Worm (Caenorhabditis elegans) whole organism, mixed stage, embryonic: Measurements from ENCODE around the gene sdc-2.

Source experiments
- M03D4.4 ChIP-seq: sonication (generic microtip); optimal IDR thresholded peaks from 2 replicates; lab custom pipeline; 2017; ENCODE audit warnings: mild to moderate bottlenecking, missing genetic modification characterization, missing compliant biosample characterization
- bed-3 ChIP-seq: fragments of 200-800 bp; sonication (Bioruptor generic); optimal IDR thresholded peaks from 3 replicates; lab custom pipeline; 2018; ENCODE audit warnings: mild to moderate bottlenecking, missing genetic modification characterization, moderate library complexity, missing compliant biosample characterization
- blmp-1 ChIP-seq: fragments of 150-350 bp; optimal IDR thresholded peaks from 2 replicates; lab custom pipeline; 2014; ENCODE audit warnings: missing biosample characterization, missing genetic modification characterization
- ceh-39 ChIP-seq: fragments of 150-350 bp; optimal IDR thresholded peaks from 2 replicates; lab custom pipeline; 2014; ENCODE audit warnings: missing biosample characterization, missing genetic modification characterization
- ceh-43 ChIP-seq: fragments of 200-800 bp; sonication (Bioruptor generic); optimal IDR thresholded peaks from 2 replicates; lab custom pipeline; 2018; ENCODE audit warnings: mild to moderate bottlenecking, missing genetic modification characterization, moderate library complexity, missing compliant biosample characterization
- ceh-83 ChIP-seq: fragments of 200-800 bp; sonication (Bioruptor generic); optimal IDR thresholded peaks from 2 replicates; lab custom pipeline; 2018; ENCODE audit warnings: mild to moderate bottlenecking, missing genetic modification characterization, missing compliant biosample characterization
- ces-1 ChIP-seq: fragments of 150-350 bp; optimal IDR thresholded peaks from 2 replicates; lab custom pipeline; 2014; ENCODE audit warnings: missing biosample characterization, missing genetic modification reagents, missing genetic modification characterization
- cnd-1 ChIP-seq: fragments of 200-800 bp; sonication (Bioruptor generic); optimal IDR thresholded peaks from 2 replicates; lab custom pipeline; 2018; ENCODE audit warnings: mild to moderate bottlenecking, missing genetic modification characterization, missing compliant biosample characterization
- drap-1 ChIP-seq: fragments of 200-800 bp; sonication (Bioruptor generic); optimal IDR thresholded peaks from 3 replicates; lab custom pipeline; 2018; ENCODE audit warnings: mild to moderate bottlenecking, missing genetic modification characterization, missing compliant biosample characterization
- elt-3 ChIP-seq: fragments of 150-350 bp; optimal IDR thresholded peaks from 2 replicates; lab custom pipeline; 2014; ENCODE audit warnings: missing biosample characterization, missing genetic modification characterization
- ham-2 ChIP-seq: fragments of 200-800 bp; sonication (Bioruptor generic); optimal IDR thresholded peaks from 2 replicates; lab custom pipeline; 2018; ENCODE audit warnings: mild to moderate bottlenecking, missing genetic modification characterization, missing compliant biosample characterization
- hlh-1 ChIP-seq: fragments of 150-350 bp; optimal IDR thresholded peaks from 2 replicates; lab custom pipeline; 2014; ENCODE audit warnings: missing biosample characterization, missing genetic modification reagents, missing genetic modification characterization
- lin-13 ChIP-seq: fragments of 150-350 bp; optimal IDR thresholded peaks from 2 replicates; lab custom pipeline; 2014; ENCODE audit warnings: missing biosample characterization, missing genetic modification characterization
- lin-32 ChIP-seq: fragments of 200-800 bp; sonication (Bioruptor generic); optimal IDR thresholded peaks from 2 replicates; lab custom pipeline; 2018; ENCODE audit warnings: mild to moderate bottlenecking, missing genetic modification characterization, missing compliant biosample characterization
- lsy-2 ChIP-seq: fragments of 150-350 bp; optimal IDR thresholded peaks from 2 replicates; lab custom pipeline; 2014; ENCODE audit warnings: missing biosample characterization, missing genetic modification characterization
- mep-1 ChIP-seq: fragments of 150-350 bp; optimal IDR thresholded peaks from 2 replicates; lab custom pipeline; 2017; ENCODE audit warnings: missing biosample characterization, missing genetic modification reagents, missing genetic modification characterization, inconsistent platforms
- mls-2 ChIP-seq: sonication (generic microtip); optimal IDR thresholded peaks from 2 replicates; lab custom pipeline; 2016; ENCODE audit warnings: mild to moderate bottlenecking, missing genetic modification characterization, moderate library complexity, missing compliant biosample characterization
- nhr-12 ChIP-seq: fragments of 150-350 bp; optimal IDR thresholded peaks from 2 replicates; lab custom pipeline; 2014; ENCODE audit warnings: missing biosample characterization, missing genetic modification characterization
- nhr-237 ChIP-seq: fragments of 150-350 bp; optimal IDR thresholded peaks from 2 replicates; lab custom pipeline; 2014; ENCODE audit warnings: missing biosample characterization, missing genetic modification characterization
- nhr-28 ChIP-seq: fragments of 150-350 bp; optimal IDR thresholded peaks from 2 replicates; lab custom pipeline; 2014; ENCODE audit warnings: missing biosample characterization, missing genetic modification characterization
- pha-4 ChIP-seq: fragments of 150-350 bp; optimal IDR thresholded peaks from 2 replicates; lab custom pipeline; 2018; ENCODE audit warnings: missing biosample characterization, missing genetic modification reagents, missing genetic modification characterization
- sem-2 ChIP-seq: fragments of 200-800 bp; sonication (Bioruptor generic); optimal IDR thresholded peaks from 2 replicates; lab custom pipeline; 2018; ENCODE audit warnings: mild to moderate bottlenecking, missing genetic modification characterization, missing compliant biosample characterization
- sptf-1 ChIP-seq: sonication (generic microtip); optimal IDR thresholded peaks from 2 replicates; lab custom pipeline; 2017; ENCODE audit warnings: mild to moderate bottlenecking, missing genetic modification characterization, moderate library complexity, missing compliant biosample characterization
- unc-120 ChIP-seq: sonication (generic microtip); optimal IDR thresholded peaks from 2 replicates; lab custom pipeline; 2017; ENCODE audit warnings: missing genetic modification characterization, missing compliant biosample characterization; ENCODE audit not compliant: poor library complexity, severe bottlenecking
- unc-39 ChIP-seq: fragments of 150-350 bp; optimal IDR thresholded peaks from 2 replicates; lab custom pipeline; 2014; ENCODE audit warnings: missing biosample characterization, missing genetic modification characterization
- unc-62 ChIP-seq: fragments of 150-350 bp; optimal IDR thresholded peaks from 2 replicates; lab custom pipeline; 2014; ENCODE audit warnings: missing biosample characterization, missing genetic modification reagents, missing genetic modification characterization
- zip-8 ChIP-seq: fragments of 150-350 bp; optimal IDR thresholded peaks from 2 replicates; lab custom pipeline; 2014; ENCODE audit warnings: missing biosample characterization, missing genetic modification characterization
- ztf-11 ChIP-seq: fragments of 150-350 bp; optimal IDR thresholded peaks from 2 replicates; lab custom pipeline; 2014; ENCODE audit warnings: missing biosample characterization, missing genetic modification characterization

The sdc-2 gene

DNA sequence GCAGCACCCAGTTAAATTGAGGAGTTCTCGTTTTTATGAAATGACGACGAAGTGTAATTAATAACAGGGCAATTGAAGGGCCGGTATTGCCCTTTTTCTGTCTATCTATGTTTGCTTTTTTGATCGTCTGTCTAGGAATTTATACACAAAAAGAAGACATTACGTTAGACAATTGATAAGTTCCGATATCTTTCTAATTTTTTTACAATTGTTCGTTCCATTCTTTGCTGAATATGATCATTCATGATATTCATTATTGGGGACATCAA lies 40.7 kb upstream of the sdc-2 start:
- TF ChIP-seq elt-3 (tag; lab: Kevin White, UChicago) = no peak
- TF ChIP-seq unc-39 (tag; lab: Kevin White, UChicago) = no peak

DNA sequence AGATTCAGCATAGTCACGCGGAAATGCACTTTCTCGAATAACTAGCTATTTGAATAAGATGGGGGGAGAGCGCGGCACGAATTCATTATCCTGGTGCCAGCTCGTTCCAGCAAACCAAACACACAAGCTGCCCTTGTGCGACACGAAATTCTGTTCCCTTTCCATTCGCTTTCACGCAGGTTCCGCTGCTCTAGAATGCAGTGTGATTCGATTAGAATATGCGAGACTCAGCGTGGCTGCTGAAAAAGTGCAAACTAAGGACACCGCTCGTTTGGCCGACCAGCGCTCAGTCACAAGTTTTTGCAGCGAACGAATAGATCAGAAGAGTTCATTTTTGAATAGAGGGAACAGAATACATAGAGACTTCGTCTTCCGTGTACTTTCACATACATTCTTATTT lies 40.4 kb upstream of the sdc-2 start:
- no peak for TF ChIP-seq cnd-1 (tag; lab: Kevin White, UChicago)

- TF ChIP-seq nhr-237 = peak; percentile 51
- TF ChIP-seq lin-32 (GFP tag; lab: Kevin White, UChicago) = no peak
- TF ChIP-seq pha-4 (tag; lab: Kevin White, UChicago) = peak; percentile 39
- TF ChIP-seq blmp-1 (tag; lab: Kevin White, UChicago) = no peak
- no peak for TF ChIP-seq ham-2 (GFP tag; lab: Kevin White, UChicago)
Measured at ce11 chrX:11482637-11483036, 39.9 kb upstream of the sdc-2 start.

ce11 chrX:11484027-11484426 lies 38.5 kb upstream of the sdc-2 start:
- TF ChIP-seq ztf-11 (no peak), ces-1 (GFP tag; lab: Kevin White, UChicago) (peak; percentile 4), lin-13 (tag; lab: Kevin White, UChicago) (no peak)

ce11 chrX:11487484-11487883 lies 35.0 kb upstream of the sdc-2 start, which contains the start of gene spp-9:
TSS of gene spp-9 (plus strand) at chrX:11487784.
- TF ChIP-seq ham-2 (GFP tag; lab: Kevin White, UChicago) (no peak), unc-62 (GFP tag; lab: Kevin White, UChicago) (no peak), bed-3 (GFP tag; lab: Kevin White, UChicago) (no peak), lsy-2 (tag; lab: Kevin White, UChicago) (no peak), nhr-28 (tag; lab: Kevin White, UChicago) (no peak)

- no peak for TF ChIP-seq nhr-12 (tag; lab: Kevin White, UChicago)
- TF ChIP-seq ceh-83 = no peak
- no peak for TF ChIP-seq sptf-1
- no peak for TF ChIP-seq unc-120 (tag; lab: Kevin White, UChicago)
- TF ChIP-seq zip-8 = no peak
- no peak for TF ChIP-seq sem-2 (GFP tag; lab: Kevin White, UChicago)
- TF ChIP-seq pha-4 (tag; lab: Kevin White, UChicago) = no peak
- TF ChIP-seq drap-1 = no peak
- no peak for TF ChIP-seq ceh-43 (GFP tag; lab: Kevin White, UChicago)
- TF ChIP-seq unc-39 (tag; lab: Kevin White, UChicago) = no peak
Measured at ce11 chrX:11489830-11490229, 32.7 kb upstream of the sdc-2 start, which contains the start of gene spp-21. TSS of gene spp-21 (plus strand) at chrX:11490130.

DNA sequence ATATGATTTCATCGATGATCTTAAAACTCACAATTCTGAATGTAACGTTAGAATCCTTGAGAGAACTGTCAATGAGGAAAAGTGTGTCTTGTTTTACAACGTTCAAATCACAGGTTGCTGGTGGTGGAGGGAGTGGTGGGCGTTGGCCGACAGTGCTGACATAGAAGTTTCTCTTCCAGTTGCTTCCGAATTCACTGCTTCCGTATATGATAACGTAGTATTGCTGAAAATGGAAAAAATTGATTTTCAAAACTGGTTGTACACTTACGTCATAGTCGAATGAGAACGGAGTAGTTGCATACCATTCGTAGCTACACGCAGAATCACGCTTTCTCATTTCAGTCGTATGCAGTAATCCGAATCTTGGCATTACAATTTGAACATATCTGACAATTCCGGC lies 30.7 kb upstream of the sdc-2 start:
- TF ChIP-seq M03D4.4 (tag; lab: Kevin White, UChicago) = no peak
- no peak for TF ChIP-seq lsy-2 (tag; lab: Kevin White, UChicago)
- TF ChIP-seq mls-2 (tag; lab: Kevin White, UChicago) = no peak
- TF ChIP-seq hlh-1 (tag; lab: Kevin White, UChicago) = no peak
- TF ChIP-seq ces-1 (GFP tag; lab: Kevin White, UChicago) = no peak
- no peak for TF ChIP-seq cnd-1 (tag; lab: Kevin White, UChicago)
- no peak for TF ChIP-seq zip-8
- TF ChIP-seq mep-1 (tag; lab: Kevin White, UChicago) = no peak
- TF ChIP-seq blmp-1 (tag; lab: Kevin White, UChicago) = no peak
- no peak for TF ChIP-seq bed-3 (GFP tag; lab: Kevin White, UChicago)
- TF ChIP-seq nhr-237 = no peak
- TF ChIP-seq ceh-39 (tag; lab: Kevin White, UChicago) = no peak
- no peak for TF ChIP-seq elt-3 (tag; lab: Kevin White, UChicago)
- no peak for TF ChIP-seq ceh-83
- no peak for TF ChIP-seq unc-120 (tag; lab: Kevin White, UChicago)
- TF ChIP-seq ham-2 (GFP tag; lab: Kevin White, UChicago) = no peak
- no peak for TF ChIP-seq drap-1
- no peak for TF ChIP-seq ztf-11
- no peak for TF ChIP-seq nhr-28 (tag; lab: Kevin White, UChicago)
- no peak for TF ChIP-seq sem-2 (GFP tag; lab: Kevin White, UChicago)
